Worm (Caenorhabditis elegans) whole organism, L4/young adult: Measurements from ENCODE around the gene F53H1.3.

Experiments used
- W03F9.2 ChIP-seq: fragments of 150-350 bp; optimal IDR thresholded peaks from 2 replicates; lab custom pipeline; 2014; ENCODE audit warnings: missing biosample characterization, missing genetic modification characterization
- dao-5 ChIP-seq: sonication (generic microtip); optimal IDR thresholded peaks from 2 replicates; lab custom pipeline; 2016; ENCODE audit warnings: missing genotype, missing genetic modification characterization, moderate library complexity, missing compliant biosample characterization
- him-1 ChIP-seq: sonication (generic microtip); optimal IDR thresholded peaks from 2 replicates; lab custom pipeline; 2016; ENCODE audit warnings: missing genotype, missing genetic modification reagents, missing genetic modification characterization, missing compliant biosample characterization

F53H1.3 gene

DNA sequence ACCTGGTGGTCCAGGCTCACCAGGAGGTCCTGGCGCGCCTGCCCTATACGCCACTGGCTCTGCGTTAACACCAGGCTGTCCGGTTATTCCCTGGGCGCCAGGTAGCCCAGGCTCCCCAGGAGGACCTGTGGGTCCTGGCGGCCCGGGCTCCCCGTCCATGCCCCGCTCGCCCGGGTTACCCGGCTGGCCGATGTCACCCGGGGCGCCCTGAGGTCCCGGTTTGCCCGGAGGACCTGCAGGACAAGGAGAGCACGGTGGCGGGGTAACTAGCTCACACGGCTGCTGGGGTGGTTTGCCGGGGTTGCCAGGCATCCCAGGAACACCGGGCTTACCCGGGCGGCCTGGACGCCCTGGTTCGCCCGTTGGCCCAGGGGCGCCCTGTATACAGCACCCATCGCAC, 29.1 kb downstream of the F53H1.3 start:
- TF ChIP-seq W03F9.2 (tag; lab: Kevin White, UChicago) (no peak), dao-5 (tag; lab: Kevin White, UChicago) (no peak), him-1 (no peak)

- TF ChIP-seq him-1 (no peak), dao-5 (tag; lab: Kevin White, UChicago) (no peak), W03F9.2 (tag; lab: Kevin White, UChicago) (no peak)
Observed at ce11 chrIV:1359125-1359524, 30.2 kb downstream of the F53H1.3 start, which contains the start of gene col-105. TSS of gene col-105 (minus strand) at chrIV:1359225.

- TF ChIP-seq dao-5 (tag; lab: Kevin White, UChicago), result no peak
Observed at ce11 chrIV:1361616-1362228, 32.8 kb downstream of the F53H1.3 start.

DNA sequence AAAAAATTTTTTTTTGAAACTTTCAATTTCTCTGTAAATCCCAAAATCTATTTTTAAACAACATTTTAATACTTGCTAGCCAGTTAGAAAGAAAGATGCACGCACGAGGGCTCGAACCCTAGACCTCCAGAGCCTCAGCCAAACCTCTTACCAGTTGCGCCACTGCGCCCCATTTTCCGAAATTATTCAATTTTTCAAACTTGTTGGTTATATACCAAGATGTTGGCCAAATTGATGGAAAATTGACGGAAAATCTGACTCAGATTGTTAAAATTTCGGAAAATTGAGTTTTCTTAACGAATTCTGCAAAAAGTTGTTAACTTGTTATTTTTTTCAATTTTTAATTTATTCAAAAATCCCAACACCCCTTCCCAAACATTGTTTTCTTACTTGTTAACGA, 36.8 kb downstream of the F53H1.3 start:
- TF ChIP-seq W03F9.2 (tag; lab: Kevin White, UChicago) (no peak), him-1 (no peak), dao-5 (tag; lab: Kevin White, UChicago) (no peak)

DNA sequence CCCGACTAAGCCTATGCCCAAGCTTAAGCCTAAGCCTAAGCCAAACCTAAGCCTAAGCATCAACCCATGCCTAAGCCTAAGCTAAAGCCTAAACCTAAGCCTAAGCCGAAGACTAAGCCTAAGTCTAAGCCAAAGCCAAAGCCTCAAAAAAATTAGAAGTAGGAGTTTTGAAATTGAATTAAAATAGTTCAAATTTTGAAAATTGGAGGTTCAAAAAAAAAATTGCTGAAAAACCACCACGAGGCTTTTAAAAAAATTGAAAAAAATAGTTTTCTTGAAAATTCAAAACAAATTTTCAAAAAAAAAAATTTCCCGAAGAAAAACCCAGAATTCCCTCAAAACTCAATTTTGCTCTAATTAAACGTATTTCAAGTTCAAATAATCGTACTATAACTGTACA, 38.1 kb downstream of the F53H1.3 start:
- TF ChIP-seq W03F9.2 (tag; lab: Kevin White, UChicago) (no peak), him-1 (no peak), dao-5 (tag; lab: Kevin White, UChicago) (no peak)

DNA sequence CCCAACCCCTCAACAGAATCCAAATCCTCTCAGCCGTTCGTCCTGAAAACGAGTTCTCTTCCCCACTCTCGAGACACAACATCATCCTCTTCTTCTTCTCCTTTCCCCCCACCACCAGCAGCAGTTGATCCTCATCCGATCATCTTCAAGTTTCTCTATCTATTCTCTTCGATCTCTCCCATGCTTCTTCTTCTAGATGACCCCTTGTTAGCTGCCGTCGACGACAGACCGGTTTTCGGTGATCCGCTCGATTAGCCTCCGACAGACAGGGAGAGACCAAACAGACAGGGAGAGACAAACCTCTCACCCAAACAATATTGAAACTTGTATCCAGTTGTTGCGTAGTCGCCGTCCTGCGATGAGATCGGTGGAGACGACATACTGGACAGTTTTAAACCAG, 42.3 kb downstream of the F53H1.3 start:
- TF ChIP-seq W03F9.2 (tag; lab: Kevin White, UChicago), result no peak
- TF ChIP-seq him-1, result no peak
- no peak for TF ChIP-seq dao-5 (tag; lab: Kevin White, UChicago)

DNA sequence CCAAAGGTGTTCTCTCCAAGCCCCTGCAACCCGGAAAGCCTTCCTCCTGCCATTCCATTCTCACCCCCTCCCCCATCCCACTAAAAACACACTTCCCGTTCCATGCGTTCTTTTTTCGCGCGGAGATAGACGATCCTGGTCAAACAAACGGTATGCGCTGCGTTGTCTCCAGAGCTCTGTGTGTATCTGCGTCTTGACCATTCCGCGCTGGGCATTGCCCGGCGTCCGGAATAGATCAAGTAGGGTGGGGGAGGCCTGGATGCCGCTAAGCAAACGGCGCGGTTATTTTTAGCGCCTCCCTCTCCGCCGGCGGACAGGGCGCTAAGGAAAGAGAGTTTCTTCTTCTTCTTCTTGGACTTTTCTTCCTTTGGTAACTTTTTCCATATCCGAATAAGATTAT, 46.3 kb downstream of the F53H1.3 start:
- no peak for TF ChIP-seq dao-5 (tag; lab: Kevin White, UChicago)
- no peak for TF ChIP-seq him-1
- no peak for TF ChIP-seq W03F9.2 (tag; lab: Kevin White, UChicago)

DNA sequence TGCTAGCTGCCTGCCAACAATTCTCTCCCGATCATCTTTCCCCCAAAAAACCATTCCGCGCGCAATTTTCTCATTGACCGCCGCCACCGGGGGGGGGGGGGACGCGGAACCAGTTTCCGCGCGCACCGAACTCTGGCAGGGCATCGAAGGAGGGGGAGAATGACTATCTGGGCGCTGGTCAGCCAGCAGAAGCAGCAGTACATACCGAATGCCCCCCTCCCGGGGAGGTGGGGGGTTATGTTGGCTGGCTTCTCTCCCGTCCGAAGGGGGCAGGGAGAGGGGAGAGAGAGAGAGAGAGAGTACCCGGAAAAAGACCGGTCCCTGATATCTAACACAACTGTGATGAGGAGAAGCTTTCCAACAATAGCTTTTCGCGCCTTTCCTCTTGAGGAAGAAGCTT, 48.7 kb downstream of the F53H1.3 start:
- TF ChIP-seq W03F9.2 (tag; lab: Kevin White, UChicago), result no peak
- TF ChIP-seq him-1, result no peak
- no peak for TF ChIP-seq dao-5 (tag; lab: Kevin White, UChicago)

ce11 chrIV:1378954-1379353, 50.0 kb downstream of the F53H1.3 start:
- TF ChIP-seq W03F9.2 (tag; lab: Kevin White, UChicago), result no peak
- no peak for TF ChIP-seq him-1
- TF ChIP-seq dao-5 (tag; lab: Kevin White, UChicago), result no peak

- TF ChIP-seq W03F9.2 (tag; lab: Kevin White, UChicago), result no peak
- TF ChIP-seq him-1, result no peak
- TF ChIP-seq dao-5 (tag; lab: Kevin White, UChicago), result no peak
Observed at ce11 chrIV:1380350-1380749, 51.4 kb downstream of the F53H1.3 start.

- TF ChIP-seq dao-5 (tag; lab: Kevin White, UChicago) (no peak), him-1 (no peak), W03F9.2 (tag; lab: Kevin White, UChicago) (no peak)
Observed at ce11 chrIV:1381596-1382274, 52.8 kb downstream of the F53H1.3 start.

- TF ChIP-seq dao-5 (tag; lab: Kevin White, UChicago) (no peak), W03F9.2 (tag; lab: Kevin White, UChicago) (no peak), him-1 (no peak)
Observed at ce11 chrIV:1385500-1385899, 56.5 kb downstream of the F53H1.3 start.

DNA sequence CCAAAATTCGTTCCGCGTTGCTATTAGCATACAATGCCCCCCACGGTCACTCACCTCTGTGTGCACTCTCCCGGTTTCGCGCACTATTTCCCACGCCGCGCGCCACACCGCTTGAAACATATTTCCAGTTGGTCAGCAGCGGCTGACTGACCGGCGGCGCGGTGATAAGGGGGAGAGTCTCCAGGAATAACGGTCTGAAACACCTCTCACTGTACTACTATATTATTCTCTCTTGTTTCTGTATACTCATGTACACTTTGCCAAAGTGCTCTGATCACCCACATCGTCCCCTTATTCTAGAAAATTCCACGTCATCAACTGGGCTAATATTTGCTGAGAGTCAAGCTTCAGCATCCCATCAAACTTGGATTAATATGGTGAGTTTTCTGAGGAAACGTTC, 57.0 kb downstream of the F53H1.3 start, which contains the start of gene nhr-41:
TSS of gene nhr-41 (plus strand) at position 301 of the 400 bp plus-strand sequence.
- TF ChIP-seq dao-5 (tag; lab: Kevin White, UChicago), result no peak
- TF ChIP-seq W03F9.2 (tag; lab: Kevin White, UChicago), result no peak
- TF ChIP-seq him-1, result no peak

DNA sequence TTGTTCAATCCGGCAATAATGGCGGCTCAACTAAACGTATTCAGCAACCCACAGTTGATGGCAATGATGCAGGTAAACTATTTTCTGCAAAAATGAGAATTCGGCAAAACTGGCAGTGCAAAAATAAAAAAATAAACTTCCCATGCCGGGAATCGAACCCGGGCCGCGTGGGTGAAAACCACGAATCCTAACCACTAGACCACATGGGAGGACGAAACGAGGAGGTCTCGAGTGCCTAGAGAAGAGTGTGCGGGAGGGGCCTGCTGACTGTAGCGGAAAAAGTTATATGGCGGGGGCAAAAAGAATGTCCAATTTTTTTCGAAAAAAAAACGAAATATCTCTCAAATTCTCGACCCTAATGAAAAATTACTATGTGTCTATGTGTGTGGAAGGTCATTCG, 59.1 kb downstream of the F53H1.3 start:
- TF ChIP-seq him-1 (no peak), dao-5 (tag; lab: Kevin White, UChicago) (peak; percentile 0)
